Fruit fly (Drosophila melanogaster): Measurements from ENCODE around the gene Ge-1.

Ge-1 gene

DNA sequence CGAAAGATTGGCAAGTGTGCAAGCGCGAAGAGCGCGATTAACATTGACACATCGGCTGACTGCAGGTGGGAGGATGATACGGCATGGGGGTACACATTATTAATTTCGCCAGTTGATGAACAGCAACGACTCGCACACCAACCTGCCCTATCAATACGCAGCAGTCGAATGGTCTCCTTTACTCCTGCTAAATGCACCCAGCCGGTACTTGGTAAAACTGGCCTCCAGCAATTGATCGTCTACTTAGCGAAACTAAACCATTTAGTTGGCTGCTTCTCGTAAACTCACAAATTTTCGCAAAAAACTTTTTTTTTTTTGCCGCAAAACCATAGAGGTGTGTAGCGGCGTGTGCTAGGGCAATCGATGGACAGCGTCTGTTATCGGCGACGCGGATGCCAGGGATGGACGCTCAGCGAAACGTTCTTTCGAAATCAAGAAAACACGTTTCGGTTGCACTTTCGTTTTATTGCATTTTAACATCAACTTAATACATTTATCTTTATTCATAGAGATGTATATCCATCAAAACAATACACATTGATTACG is at the start of gene Ge-1 (continued):
- TF ChIP-seq CG14667 (GFP tag; IDR thresholded peaks at IDR 0.05) = no peak
- 0 out of 2 replicates have a peak, but pooled peaks have one; percentile 20 for TF ChIP-seq inv (GFP tag; IDR thresholded peaks at IDR 0.05; ENCODE audit: partially characterized antibody)
- peak; percentile 60 for TF ChIP-seq Dp (GFP tag; optimal IDR thresholded peaks at IDR 0.05)
- peak; percentile 51 for TF ChIP-seq CG6689 (GFP tag; IDR thresholded peaks at IDR 0.05)
- TF ChIP-seq CG16813 (GFP tag; IDR thresholded peaks at IDR 0.05; ENCODE audit: partially characterized antibody) = peak; percentile 56; the same call in 2 of the 3 replicates
- TF ChIP-seq Rfx (GFP tag; IDR thresholded peaks at IDR 0.05) = peak; percentile 49; the same call in 1 of the 2 replicates
- TF ChIP-seq CG11723 (GFP tag; optimal IDR thresholded peaks at IDR 0.05) = no peak
- no peak for TF ChIP-seq CG1832 (GFP tag; optimal IDR thresholded peaks at IDR 0.05)
- TF ChIP-seq Sox100B (GFP tag; optimal IDR thresholded peaks at IDR 0.05) = no peak
- TF ChIP-seq Ptx1 (GFP tag; IDR thresholded peaks at IDR 0.05) = no peak
- no peak for TF ChIP-seq CG33213 (GFP tag; optimal IDR thresholded peaks at IDR 0.05)
- TF ChIP-seq B-H1 (GFP tag; IDR thresholded peaks at IDR 0.05) = no peak
- TF ChIP-seq MBD-R2 (GFP tag; IDR thresholded peaks at IDR 0.05) = peak; percentile 82
- no peak for TF ChIP-seq bowl (GFP tag; IDR thresholded peaks at IDR 0.05)
- TF ChIP-seq CG10543 (GFP tag; optimal IDR thresholded peaks at IDR 0.05) = no peak
- TF ChIP-seq CG2202 (tag; optimal IDR thresholded peaks at IDR 0.05) = no peak
- no peak for TF ChIP-seq ci (GFP tag; IDR thresholded peaks at IDR 0.05)
- TF ChIP-seq ara (GFP tag; IDR thresholded peaks at IDR 0.05) = no peak
- no peak for TF ChIP-seq tup (GFP tag; optimal IDR thresholded peaks at IDR 0.05)
- TF ChIP-seq bsh (GFP tag; optimal IDR thresholded peaks at IDR 0.05) = no peak
- peak; percentile 98 for TF ChIP-seq Myb (GFP tag; optimal IDR thresholded peaks at IDR 0.05)
- TF ChIP-seq CTCF (GFP tag; optimal IDR thresholded peaks at IDR 0.05) = no peak
- TF ChIP-seq rib (GFP tag; IDR thresholded peaks at IDR 0.05) = peak; percentile 90
- TF ChIP-seq Stat92E (GFP tag; optimal IDR thresholded peaks at IDR 0.05) = no peak
- TF ChIP-seq Dref (GFP tag; IDR thresholded peaks at IDR 0.05) = peak; percentile 87
- TF ChIP-seq tna (GFP tag; IDR thresholded peaks at IDR 0.05; ENCODE audit: partially characterized antibody) = 0 out of 2 replicates have a peak, but pooled peaks have one; percentile 20
- no peak for TF ChIP-seq CG4854 (GFP tag; optimal IDR thresholded peaks at IDR 0.05)
- TF ChIP-seq gcm2 (GFP tag; optimal IDR thresholded peaks at IDR 0.05) = no peak
- no peak for TF ChIP-seq CG10565 (GFP tag; optimal IDR thresholded peaks at IDR 0.05)
- no peak for TF ChIP-seq dm (GFP tag; optimal IDR thresholded peaks at IDR 0.05)
- TF ChIP-seq CG10431 (GFP tag; optimal IDR thresholded peaks at IDR 0.05) = no peak
- TF ChIP-seq CG2712 (tag; optimal IDR thresholded peaks at IDR 0.05) = no peak
- TF ChIP-seq CG12104 (GFP tag; optimal IDR thresholded peaks at IDR 0.05) = no peak
- TF ChIP-seq D19B (GFP tag; optimal IDR thresholded peaks at IDR 0.05) = no peak
- TF ChIP-seq CG17385 (GFP tag; optimal IDR thresholded peaks at IDR 0.05) = no peak
- TF ChIP-seq Gsc (GFP tag; IDR thresholded peaks at IDR 0.05) = no peak
- TF ChIP-seq CG10274 (GFP tag; optimal IDR thresholded peaks at IDR 0.05) = no peak
- TF ChIP-seq CG7271 (tag; optimal IDR thresholded peaks at IDR 0.05) = no peak
- no peak for TF ChIP-seq her (GFP tag; optimal IDR thresholded peaks at IDR 0.05)
- no peak for TF ChIP-seq Sox102F (GFP tag; optimal IDR thresholded peaks at IDR 0.05)
- no peak for TF ChIP-seq fd96Cb (tag; optimal IDR thresholded peaks at IDR 0.05)
- no peak for TF ChIP-seq btn (GFP tag; optimal IDR thresholded peaks at IDR 0.05)
- peak; percentile 59; the same call in 1 of the 3 replicates for TF ChIP-seq Dbx (GFP tag; IDR thresholded peaks at IDR 0.05)
- no peak for TF ChIP-seq pum (GFP tag; optimal IDR thresholded peaks at IDR 0.05)
- no peak for TF ChIP-seq CG14860 (GFP tag; IDR thresholded peaks at IDR 0.05; ENCODE audit: partially characterized antibody)
- no peak for TF ChIP-seq Dek (tag; optimal IDR thresholded peaks at IDR 0.05)
- TF ChIP-seq emc (GFP tag; optimal IDR thresholded peaks at IDR 0.05) = no peak
- no peak for TF ChIP-seq z (GFP tag; IDR thresholded peaks at IDR 0.05)
- no peak for TF ChIP-seq psq (GFP tag; optimal IDR thresholded peaks at IDR 0.05)
- no peak for TF ChIP-seq mirr (GFP tag; optimal IDR thresholded peaks at IDR 0.05)
- TF ChIP-seq so (GFP tag; IDR thresholded peaks at IDR 0.05) = no peak

Measured in whole organism, embryonic.